Worm (Caenorhabditis elegans): ENCODE measurements around the gene F39G3.2.

DNA sequence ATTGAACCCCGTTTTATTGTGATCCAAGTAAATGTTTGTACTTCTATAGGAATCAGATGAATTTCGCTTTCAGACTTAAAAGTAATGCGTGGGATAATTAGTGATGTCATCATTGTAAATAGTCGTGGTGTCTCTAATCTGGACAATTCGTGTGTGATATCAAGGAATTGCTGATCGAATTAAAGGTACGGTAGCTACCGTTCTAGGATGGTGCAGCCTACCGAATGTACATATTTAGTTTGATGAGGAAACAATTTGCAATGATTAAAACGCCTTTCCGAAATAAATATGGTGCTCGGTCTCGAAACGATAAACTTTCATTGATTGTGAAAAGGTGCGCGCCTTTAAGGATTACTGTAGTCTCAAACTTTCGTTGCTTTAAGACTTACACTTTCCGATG, 20.9 kb downstream of the F39G3.2 start:
- TF ChIP-seq pha-4 (tag; optimal IDR thresholded peaks at IDR 0.05) (no peak), lin-13 (tag; optimal IDR thresholded peaks at IDR 0.05) (no peak), nhr-237 (tag; optimal IDR thresholded peaks at IDR 0.05) (no peak), snpc-4 (tag; optimal IDR thresholded peaks at IDR 0.05) (no peak), unc-39 (tag; optimal IDR thresholded peaks at IDR 0.05) (no peak), nhr-28 (tag; optimal IDR thresholded peaks at IDR 0.05) (no peak), lin-32 (GFP tag; optimal IDR thresholded peaks at IDR 0.05) (no peak), mep-1 (tag; optimal IDR thresholded peaks at IDR 0.05) (no peak), lsy-2 (tag; optimal IDR thresholded peaks at IDR 0.05) (no peak), ces-1 (GFP tag; optimal IDR thresholded peaks at IDR 0.05) (no peak)
